Worm (Caenorhabditis elegans): ENCODE measurements around the gene kgb-2.

DNA sequence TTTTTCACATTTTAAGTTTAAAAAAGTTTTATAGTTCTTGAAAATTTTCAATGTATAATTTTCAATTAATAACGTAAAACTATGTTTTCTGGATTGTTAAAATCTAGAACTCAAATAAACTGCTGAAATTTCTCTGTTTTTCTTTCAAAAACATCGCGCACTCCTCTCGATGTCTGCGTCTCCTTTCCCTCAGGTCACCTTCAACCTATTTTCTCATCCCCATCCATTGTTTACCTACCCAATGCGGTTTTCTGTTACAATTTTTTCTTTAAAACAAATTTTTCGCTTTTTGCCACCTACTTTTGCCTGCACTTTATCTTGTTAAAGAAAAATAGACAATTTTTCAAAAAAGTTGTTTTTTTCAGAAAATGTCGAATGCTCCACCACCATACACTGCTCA lies 26.7 kb downstream of the kgb-2 start, which contains the start of gene ZC416.2:
- no peak for TF ChIP-seq pha-4 (tag; optimal IDR thresholded peaks at IDR 0.05)
- TF ChIP-seq pqm-1 (tag; optimal IDR thresholded peaks at IDR 0.05), result no peak
- TF ChIP-seq elt-2 (tag; optimal IDR thresholded peaks at IDR 0.05), result no peak
- no peak for TF ChIP-seq pag-3 (tag; optimal IDR thresholded peaks at IDR 0.05; ENCODE audit: borderline replicate concordance)
- TF ChIP-seq tbx-2 (tag; optimal IDR thresholded peaks at IDR 0.05), result no peak
- no peak for TF ChIP-seq npax-4 (tag; optimal IDR thresholded peaks at IDR 0.05)
- no peak for TF ChIP-seq pax-1 (tag; optimal IDR thresholded peaks at IDR 0.05)
- TF ChIP-seq fkh-10 (GFP tag; optimal IDR thresholded peaks at IDR 0.05), result no peak
- TF ChIP-seq unc-55 (GFP tag; optimal IDR thresholded peaks at IDR 0.05), result no peak
- no peak for TF ChIP-seq lin-11 (tag; optimal IDR thresholded peaks at IDR 0.05)
- TF ChIP-seq ttx-3 (tag; optimal IDR thresholded peaks at IDR 0.05), result no peak
- TF ChIP-seq sox-4 (tag; optimal IDR thresholded peaks at IDR 0.05), result no peak
- TF ChIP-seq ama-1 (optimal IDR thresholded peaks at IDR 0.05), result no peak
- TF ChIP-seq nhr-11 (tag; optimal IDR thresholded peaks at IDR 0.05), result no peak
